Worm (Caenorhabditis elegans) whole organism, L4/young adult: ENCODE measurements around the gene zif-1.
A peak's percentile ranks its signal among the peaks of the same experiment; 100 is the strongest.

Experiments
- W03F9.2 ChIP-seq: fragments of 150-350 bp; optimal IDR thresholded peaks from 2 replicates; lab custom pipeline; 2014; ENCODE audit warnings: missing biosample characterization, missing genetic modification characterization
- him-1 ChIP-seq: sonication (generic microtip); optimal IDR thresholded peaks from 2 replicates; lab custom pipeline; 2016; ENCODE audit warnings: missing genotype, missing genetic modification reagents, missing genetic modification characterization, missing compliant biosample characterization

ce11 chrIII:8984960-8985359, 17.6 kb upstream of the zif-1 start:
- TF ChIP-seq him-1 (tag; lab: Kevin White, UChicago) (peak; percentile 32), W03F9.2 (tag; lab: Kevin White, UChicago) (no peak)
